Worm (Caenorhabditis elegans) whole organism, L4 larva: ENCODE results near the gene Y55F3BR.6.
A peak's percentile ranks its signal among the peaks of the same experiment; 100 is the strongest.

Source experiments
- F26F4.8 ChIP-seq: fragments of 200-800 bp; sonication (Bioruptor generic); conservative IDR thresholded peaks from 2 replicates; pipeline ENCODE4 v1.3.6; 2022; ENCODE audit warnings: missing genetic modification characterization, missing compliant biosample characterization
- F49E8.2 ChIP-seq: sonication (generic microtip); optimal IDR thresholded peaks from 2 replicates; lab custom pipeline; 2016; ENCODE audit warnings: missing compliant biosample characterization, mild to moderate bottlenecking, missing genetic modification characterization, borderline replicate concordance
- R02D3.7 ChIP-seq: fragments of 150-350 bp; sonication (generic microtip); optimal IDR thresholded peaks from 3 replicates; lab custom pipeline; 2014; ENCODE audit warnings: missing biosample characterization, missing genetic modification characterization
- T20F7.1 ChIP-seq: fragments of 200-800 bp; sonication (Bioruptor generic); optimal IDR thresholded peaks from 2 replicates; lab custom pipeline; 2018; ENCODE audit warnings: mild to moderate bottlenecking, missing genetic modification characterization, missing compliant biosample characterization
- Y48G9A.11 ChIP-seq: fragments of 200-800 bp; sonication (Bioruptor generic); IDR thresholded peaks from 2 replicates; pipeline ENCODE4 v1.3.6; 2022; ENCODE audit warnings: missing genetic modification reagents, missing genetic modification characterization, missing compliant biosample characterization
- ZK546.5 ChIP-seq, 2 experiments: sonication (generic microtip); optimal IDR thresholded peaks; 2 replicates each; lab custom pipeline; 2017; ENCODE audit warnings: missing biosample characterization in 2 of 2, missing genetic modification characterization in 2 of 2
- aha-1 ChIP-seq: fragments of 150-350 bp; peaks from one replicate; lab custom pipeline; 2014; ENCODE audit warnings: missing biosample characterization, missing genetic modification characterization
- ama-1 ChIP-seq: fragments of 150-350 bp; optimal IDR thresholded peaks from 2 replicates; lab custom pipeline; 2014; ENCODE audit warnings: inconsistent platforms, mixed read lengths
- ceh-20 ChIP-seq: fragments of 200-800 bp; sonication (Bioruptor generic); IDR thresholded peaks from 2 replicates; pipeline ENCODE4 v1.3.6; 2022; ENCODE audit warnings: missing genetic modification reagents, missing genetic modification characterization, missing compliant biosample characterization
- ceh-62 ChIP-seq: sonication (generic microtip); optimal IDR thresholded peaks from 2 replicates; lab custom pipeline; 2017; ENCODE audit warnings: missing biosample characterization, missing genetic modification characterization
- ceh-82 ChIP-seq: sonication (generic microtip); optimal IDR thresholded peaks from 2 replicates; lab custom pipeline; 2017; ENCODE audit warnings: missing biosample characterization, missing genetic modification characterization
- cey-2 ChIP-seq: sonication (generic microtip); optimal IDR thresholded peaks from 3 replicates; lab custom pipeline; 2017; ENCODE audit warnings: missing genetic modification characterization, mild to moderate bottlenecking, missing compliant biosample characterization, antibody characterized with exemption, borderline replicate concordance; ENCODE audit not compliant: insufficient read depth
- daf-12 ChIP-seq: fragments of 150-350 bp; optimal IDR thresholded peaks from 2 replicates; lab custom pipeline; 2014; ENCODE audit warnings: missing biosample characterization, missing genetic modification reagents, missing genetic modification characterization
- daf-8 ChIP-seq: fragments of 200-800 bp; sonication (Bioruptor generic); IDR thresholded peaks from 2 replicates; pipeline ENCODE4 v1.3.6; 2022; ENCODE audit warnings: missing genetic modification characterization, missing compliant biosample characterization
- dmd-9 ChIP-seq: fragments of 200-800 bp; sonication (Bioruptor generic); IDR thresholded peaks from 2 replicates; pipeline ENCODE4 v1.3.6; 2022; ENCODE audit warnings: missing genetic modification reagents, missing genetic modification characterization, missing compliant biosample characterization
- dpl-1 ChIP-seq: fragments of 150-350 bp; optimal IDR thresholded peaks from 2 replicates; lab custom pipeline; 2014; ENCODE audit warnings: missing biosample characterization, missing genetic modification reagents, missing genetic modification characterization
- dve-1 ChIP-seq: sonication (generic microtip); optimal IDR thresholded peaks from 2 replicates; lab custom pipeline; 2017; ENCODE audit warnings: antibody characterized with exemption, mild to moderate bottlenecking, missing genetic modification characterization, missing compliant biosample characterization; ENCODE audit not compliant: insufficient read depth
- egl-27 ChIP-seq: sonication (generic microtip); optimal IDR thresholded peaks from 3 replicates; lab custom pipeline; 2017; ENCODE audit warnings: missing biosample characterization, missing genetic modification reagents, missing genetic modification characterization
- fkh-10 ChIP-seq: fragments of 150-350 bp; optimal IDR thresholded peaks from 2 replicates; lab custom pipeline; 2014; ENCODE audit warnings: missing biosample characterization, missing genetic modification reagents, missing genetic modification characterization
- hif-1 ChIP-seq, 2 experiments: sonication (generic microtip); optimal IDR thresholded peaks; 2 replicates each; lab custom pipeline; 2016 to 2017; ENCODE audit warnings: missing compliant biosample characterization in 2 of 2, missing genetic modification characterization in 2 of 2, missing genetic modification reagents in 2 of 2, missing genotype in 2 of 2, mild to moderate bottlenecking in 1 of 2
- hlh-11 ChIP-seq: fragments of 200-800 bp; sonication (Bioruptor generic); optimal IDR thresholded peaks from 2 replicates; lab custom pipeline; 2018; ENCODE audit warnings: mild to moderate bottlenecking, missing genetic modification characterization, missing compliant biosample characterization
- hlh-30 ChIP-seq: sonication (generic microtip); optimal IDR thresholded peaks from 2 replicates; lab custom pipeline; 2017; ENCODE audit warnings: antibody characterized with exemption, mild to moderate bottlenecking, missing genetic modification characterization, missing compliant biosample characterization; ENCODE audit not compliant: insufficient read depth
- hmg-1.1 ChIP-seq: fragments of 200-800 bp; sonication (Bioruptor generic); IDR thresholded peaks from 2 replicates; pipeline ENCODE4 v1.3.6; 2022; ENCODE audit warnings: missing genetic modification reagents, missing genetic modification characterization, missing compliant biosample characterization
- jun-1 ChIP-seq: fragments of 150-350 bp; optimal IDR thresholded peaks from 2 replicates; lab custom pipeline; 2014; ENCODE audit warnings: missing biosample characterization, missing genetic modification reagents, missing genetic modification characterization
- lin-13 ChIP-seq: fragments of 150-350 bp; optimal IDR thresholded peaks from 2 replicates; lab custom pipeline; 2014; ENCODE audit warnings: missing biosample characterization, missing genetic modification reagents, missing genetic modification characterization
- lin-38 ChIP-seq: fragments of 200-800 bp; sonication (Bioruptor generic); IDR thresholded peaks from 2 replicates; pipeline ENCODE4 v1.3.6; 2022; ENCODE audit warnings: missing genetic modification reagents, missing genetic modification characterization, missing compliant biosample characterization
- lin-39 ChIP-seq: fragments of 150-350 bp; optimal IDR thresholded peaks from 2 replicates; lab custom pipeline; 2014; ENCODE audit warnings: missing biosample characterization, missing genetic modification reagents, missing genetic modification characterization
- lsy-2 ChIP-seq, 2 experiments: fragments of 150-350 bp in 1 of 2; sonication (generic microtip) in 1 of 2; optimal IDR thresholded peaks; 2 replicates each; lab custom pipeline; 2014 to 2017; ENCODE audit warnings: missing biosample characterization in 2 of 2, missing genetic modification characterization in 2 of 2
- madf-5 ChIP-seq, 2 experiments: fragments of 200-800 bp; sonication (Bioruptor generic); IDR thresholded peaks; 2 replicates each; pipeline ENCODE4 v1.3.6; 2022; ENCODE audit warnings: missing compliant biosample characterization in 2 of 2, missing genetic modification characterization in 2 of 2
- mdl-1 ChIP-seq, 2 experiments: fragments of 150-350 bp in 1 of 2; sonication (generic microtip) in 1 of 2; optimal IDR thresholded peaks; 2 replicates each; lab custom pipeline; 2014 to 2017; ENCODE audit warnings: missing biosample characterization in 2 of 2, missing genetic modification characterization in 2 of 2
- mdt-29 ChIP-seq: fragments of 200-800 bp; sonication (Bioruptor generic); IDR thresholded peaks from 2 replicates; pipeline ENCODE4 v1.3.6; 2022; ENCODE audit warnings: missing genetic modification reagents, missing genetic modification characterization, missing compliant biosample characterization
- mep-1 ChIP-seq: fragments of 150-350 bp; sonication (generic microtip); optimal IDR thresholded peaks from 3 replicates; lab custom pipeline; 2014; ENCODE audit warnings: missing biosample characterization, missing genetic modification characterization
- mxl-2 ChIP-seq: fragments of 200-800 bp; sonication (Bioruptor generic); conservative IDR thresholded peaks from 2 replicates; pipeline ENCODE4 v1.3.6; 2022; ENCODE audit warnings: missing genetic modification reagents, missing genetic modification characterization, missing compliant biosample characterization
- nhr-102 ChIP-seq: sonication (generic microtip); optimal IDR thresholded peaks from 2 replicates; lab custom pipeline; 2016; ENCODE audit warnings: mild to moderate bottlenecking, missing genetic modification characterization, moderate library complexity, missing compliant biosample characterization
- nhr-11 ChIP-seq: fragments of 150-350 bp; optimal IDR thresholded peaks from 2 replicates; lab custom pipeline; 2014; ENCODE audit warnings: missing biosample characterization, missing genetic modification characterization
- nhr-237 ChIP-seq: sonication (generic microtip); optimal IDR thresholded peaks from 2 replicates; lab custom pipeline; 2017; ENCODE audit warnings: missing biosample characterization, missing genetic modification characterization
- nhr-25 ChIP-seq: sonication (generic microtip); optimal IDR thresholded peaks from 2 replicates; lab custom pipeline; 2017; ENCODE audit warnings: missing genetic modification characterization, mild to moderate bottlenecking, missing compliant biosample characterization, antibody characterized with exemption, moderate library complexity, borderline replicate concordance; ENCODE audit not compliant: insufficient read depth
- nhr-28 ChIP-seq: fragments of 150-350 bp; optimal IDR thresholded peaks from 2 replicates; lab custom pipeline; 2014; ENCODE audit warnings: missing biosample characterization, missing genetic modification characterization
- nhr-42 ChIP-seq: fragments of 200-800 bp; sonication (Bioruptor generic); IDR thresholded peaks from 2 replicates; pipeline ENCODE4 v1.3.6; 2022; ENCODE audit warnings: missing genetic modification characterization, missing compliant biosample characterization
- nhr-6 ChIP-seq: fragments of 150-350 bp; optimal IDR thresholded peaks from 2 replicates; lab custom pipeline; 2014; ENCODE audit warnings: missing biosample characterization, missing genetic modification characterization
- pqm-1 ChIP-seq: sonication (generic microtip); optimal IDR thresholded peaks from 2 replicates; lab custom pipeline; 2017; ENCODE audit warnings: missing biosample characterization, missing genetic modification characterization
- rbr-2 ChIP-seq: sonication (generic microtip); optimal IDR thresholded peaks from 2 replicates; lab custom pipeline; 2016; ENCODE audit warnings: missing genotype, missing genetic modification characterization, missing compliant biosample characterization
- set-16 ChIP-seq: fragments of 200-800 bp; sonication (Bioruptor generic); IDR thresholded peaks from 2 replicates; pipeline ENCODE4 v1.3.6; 2022; ENCODE audit warnings: missing genetic modification reagents, missing genetic modification characterization, missing compliant biosample characterization
- skn-1 ChIP-seq: fragments of 150-350 bp; optimal IDR thresholded peaks from 2 replicates; lab custom pipeline; 2014; ENCODE audit warnings: missing biosample characterization, missing genetic modification characterization
- snpc-1.2 ChIP-seq: fragments of 200-800 bp; sonication (Bioruptor generic); IDR thresholded peaks from 2 replicates; pipeline ENCODE4 v1.3.6; 2022; ENCODE audit warnings: missing genetic modification reagents, missing genetic modification characterization, missing compliant biosample characterization
- zfp-3 ChIP-seq: fragments of 200-800 bp; sonication (Bioruptor generic); conservative IDR thresholded peaks from 2 replicates; pipeline ENCODE4 v1.3.6; 2022; ENCODE audit warnings: missing genetic modification reagents, missing genetic modification characterization, missing compliant biosample characterization
- zip-2 ChIP-seq: fragments of 150-350 bp; optimal IDR thresholded peaks from 2 replicates; lab custom pipeline; 2014; ENCODE audit warnings: missing biosample characterization, missing genetic modification characterization
- ztf-7 ChIP-seq: fragments of 150-350 bp; optimal IDR thresholded peaks from 2 replicates; lab custom pipeline; 2014; ENCODE audit warnings: missing biosample characterization, missing genetic modification characterization

Gene Y55F3BR.6

ce11 chrIV:828427-828826 is 13.5 kb downstream of the Y55F3BR.6 start:
- peak; percentile 10 for TF ChIP-seq zip-2 (tag; lab: Kevin White, UChicago)
- TF ChIP-seq dpl-1 (GFP tag; lab: Kevin White, UChicago), result peak; percentile 60
- TF ChIP-seq hlh-11, result peak; percentile 20
- TF ChIP-seq madf-5 (GFP tag; IDR thresholded peaks at IDR 0.05; lab: Robert Waterston, UW), result no peak
- TF ChIP-seq T20F7.1, result peak; percentile 24
- TF ChIP-seq lin-38 (GFP tag; lab: Robert Waterston, UW), result peak; percentile 77
- no peak for TF ChIP-seq pqm-1 (tag; lab: Kevin White, UChicago)
- TF ChIP-seq hlh-30 (tag; lab: Kevin White, UChicago), result peak; percentile 64
- TF ChIP-seq lsy-2 (tag; optimal IDR thresholded peaks at IDR 0.05; lab: Kevin White, UChicago), result peak in 1 of 2 experiments; percentile 85
- peak; percentile 63 for TF ChIP-seq hmg-1.1 (GFP tag; lab: Robert Waterston, UW)
- TF ChIP-seq dve-1, result peak; percentile 62
- TF ChIP-seq mxl-2 (GFP tag; lab: Robert Waterston, UW), result no peak
- TF ChIP-seq lin-39, result no peak
- TF ChIP-seq ZK546.5 (tag; optimal IDR thresholded peaks at IDR 0.05; lab: Kevin White, UChicago), result no peak
- TF ChIP-seq hif-1 (tag; optimal IDR thresholded peaks at IDR 0.05; lab: Kevin White, UChicago), result peak; percentile 66 to 99
- peak; percentile 15 for TF ChIP-seq nhr-28 (tag; lab: Kevin White, UChicago)
- TF ChIP-seq fkh-10, result peak; percentile 42
- TF ChIP-seq nhr-11, result peak; percentile 62
- peak; percentile 42 for TF ChIP-seq ama-1 (lab: Kevin White, UChicago)
- no peak for TF ChIP-seq snpc-1.2 (GFP tag; lab: Robert Waterston, UW)
- no peak for TF ChIP-seq F49E8.2 (tag; lab: Kevin White, UChicago)
- TF ChIP-seq mep-1, result peak; percentile 73
- no peak for TF ChIP-seq Y48G9A.11 (GFP tag; lab: Robert Waterston, UW)
- peak; percentile 100 for TF ChIP-seq aha-1
- no peak for TF ChIP-seq lin-13
- TF ChIP-seq daf-12 (tag; lab: Kevin White, UChicago), result no peak
- TF ChIP-seq nhr-6 (tag; lab: Kevin White, UChicago), result peak; percentile 18
- no peak for TF ChIP-seq set-16 (GFP tag; lab: Robert Waterston, UW)
- TF ChIP-seq mdl-1 (tag; optimal IDR thresholded peaks at IDR 0.05; lab: Kevin White, UChicago), result peak in 1 of 2 experiments; percentile 64
- peak; percentile 40 for TF ChIP-seq rbr-2
- no peak for TF ChIP-seq ztf-7 (tag; lab: Kevin White, UChicago)
- no peak for TF ChIP-seq nhr-42

ce11 chrIV:826145-826544 is 15.8 kb downstream of the Y55F3BR.6 start:
- TF ChIP-seq egl-27 (tag; lab: Kevin White, UChicago) (no peak), nhr-237 (tag; lab: Kevin White, UChicago) (no peak), dmd-9 (GFP tag; lab: Robert Waterston, UW) (no peak), mdt-29 (GFP tag; lab: Robert Waterston, UW) (no peak), hlh-30 (tag; lab: Kevin White, UChicago) (peak; percentile 41), set-16 (GFP tag; lab: Robert Waterston, UW) (no peak), ceh-82 (tag; lab: Kevin White, UChicago) (no peak), nhr-25 (tag; lab: Kevin White, UChicago) (no peak), aha-1 (peak; percentile 67), hif-1 (tag; optimal IDR thresholded peaks at IDR 0.05; lab: Kevin White, UChicago) (peak in 1 of 2 experiments; percentile 76)

ce11 chrIV:824854-825253 is 17.1 kb downstream of the Y55F3BR.6 start, which contains the start of gene zipt-15:
Gene zipt-15, minus strand, starts transcription at chrIV:824954.
- TF ChIP-seq cey-2 (tag; lab: Kevin White, UChicago) (no peak), mdl-1 (tag; optimal IDR thresholded peaks at IDR 0.05; lab: Kevin White, UChicago) (no peak), nhr-102 (tag; lab: Kevin White, UChicago) (no peak), R02D3.7 (tag; lab: Kevin White, UChicago) (no peak), zfp-3 (GFP tag; lab: Robert Waterston, UW) (no peak), zip-2 (tag; lab: Kevin White, UChicago) (no peak), F26F4.8 (no peak), jun-1 (tag; lab: Kevin White, UChicago) (no peak), ZK546.5 (tag; optimal IDR thresholded peaks at IDR 0.05; lab: Kevin White, UChicago) (no peak), ceh-20 (GFP tag; lab: Robert Waterston, UW) (no peak), daf-8 (GFP tag; lab: Robert Waterston, UW) (no peak), Y48G9A.11 (GFP tag; lab: Robert Waterston, UW) (no peak), hlh-11 (no peak), ceh-62 (tag; lab: Kevin White, UChicago) (no peak), nhr-6 (tag; lab: Kevin White, UChicago) (no peak), skn-1 (tag; lab: Kevin White, UChicago) (no peak)
